In the genomic region with DNA sequence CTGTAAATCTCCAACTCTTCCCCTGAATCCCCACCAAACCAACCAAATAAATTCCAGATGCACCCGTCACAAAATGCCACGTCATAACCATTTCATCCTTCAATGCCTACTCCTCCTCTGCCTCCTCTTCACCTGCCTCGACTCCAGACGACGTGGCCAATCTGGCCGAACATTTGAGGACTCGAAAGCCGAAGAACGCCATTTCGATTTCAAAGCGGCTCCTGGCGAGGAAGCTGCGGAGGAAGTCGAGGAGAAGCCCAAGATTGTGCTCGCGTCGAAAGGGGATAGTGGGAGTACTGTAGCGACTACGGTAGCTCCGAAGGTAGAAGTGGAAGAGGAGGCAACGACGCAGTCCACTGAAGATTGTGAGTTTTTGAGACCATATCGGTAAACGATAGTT, we compare ENCODE assay signal across 2 worm cellular contexts.
A peak's percentile ranks its signal among the peaks of the same experiment; 100 is the strongest.
TF ChIP-seq lines count a peak whose summit lies in the region.

Gene lgc-45 (plus strand): TSS at position 56 of the 400 bp plus-strand sequence.

TF ChIP-seq in whole organism, L4 larva, 104 proteins besides CTCF, POLR2A, EP300 and RAD21:
- TF ChIP-seq hmg-1.1 (GFP tag; IDR thresholded peaks at IDR 0.05; lab: Robert Waterston, UW) (no peak), hlh-11 (tag; optimal IDR thresholded peaks at IDR 0.05; lab: Kevin White, UChicago) (no peak), set-16 (GFP tag; IDR thresholded peaks at IDR 0.05; lab: Robert Waterston, UW) (peak; percentile 53), unc-62 (GFP tag; optimal IDR thresholded peaks at IDR 0.05 in 1 of 2; lab: Kevin White, UChicago) (peak in 1 of 2 experiments; percentile 52), unc-62 (tag; optimal IDR thresholded peaks at IDR 0.05; lab: Kevin White, UChicago) (no peak), daf-8 (GFP tag; IDR thresholded peaks at IDR 0.05; lab: Robert Waterston, UW) (no peak)
TF ChIP-seq in whole organism, L4 larva: peak in this region for 2.

TF ChIP-seq in whole organism, young adult, 124 proteins besides CTCF, POLR2A, EP300 and RAD21:
- TF ChIP-seq zfh-2 (GFP tag; conservative IDR thresholded peaks at IDR 0.05; lab: Robert Waterston, UW): peak; percentile 72
- TF ChIP-seq xnd-1 (tag; optimal IDR thresholded peaks at IDR 0.05; lab: Kevin White, UChicago): no peak
- no peak for TF ChIP-seq bed-1 (GFP tag; IDR thresholded peaks at IDR 0.05; lab: Robert Waterston, UW)
- TF ChIP-seq hmg-20 (GFP tag; IDR thresholded peaks at IDR 0.05; lab: Robert Waterston, UW): no peak
- TF ChIP-seq gei-17 (GFP tag; optimal IDR thresholded peaks at IDR 0.05; lab: Kevin White, UChicago): no peak
- no peak for TF ChIP-seq K11D2.4 (GFP tag; IDR thresholded peaks at IDR 0.05; lab: Robert Waterston, UW)
- no peak for TF ChIP-seq egl-18 (GFP tag; IDR thresholded peaks at IDR 0.05; lab: Robert Waterston, UW)
TF ChIP-seq in whole organism, young adult: peak in this region for 1.
